Fruit fly (Drosophila melanogaster): ENCODE measurements around the gene CG3165.

The CG3165 gene

DNA sequence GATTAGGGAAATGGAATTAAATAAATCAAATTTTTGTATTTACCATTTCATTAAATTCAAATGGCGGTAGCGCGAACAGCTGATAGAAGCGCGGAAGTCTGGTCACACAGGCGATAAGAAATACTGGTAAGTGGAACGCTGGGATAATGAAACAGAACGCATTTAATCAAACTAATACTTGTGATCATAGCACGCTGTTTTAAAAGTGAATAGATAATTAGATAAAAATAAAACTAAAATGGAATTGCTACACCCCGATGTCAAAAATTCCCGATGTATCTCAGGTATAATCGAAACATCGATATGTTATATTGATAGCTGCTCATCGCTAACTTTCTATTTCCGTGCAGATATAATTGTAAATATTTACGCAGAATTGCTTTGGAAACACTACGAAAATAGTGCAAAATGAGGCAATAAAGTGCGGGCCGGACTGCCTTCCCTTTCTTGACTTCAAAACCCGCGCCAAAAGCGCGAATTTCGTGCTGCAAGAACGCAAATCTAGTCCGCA, 15.8 kb downstream of the CG3165 start, which contains the start of the genes okr and CG3558:
Gene okr (minus strand): TSS at position 96 of the 511 bp plus-strand sequence.
Gene CG3558 (plus strand): TSS at position 207 of the 511 bp plus-strand sequence.
- TF ChIP-seq Hr78 (GFP tag; optimal IDR thresholded peaks at IDR 0.05) = no peak
- TF ChIP-seq ey (GFP tag; optimal IDR thresholded peaks at IDR 0.05) = no peak
- TF ChIP-seq CG9705 (GFP tag; optimal IDR thresholded peaks at IDR 0.05) = peak; percentile 1
- no peak for TF ChIP-seq CrebA (GFP tag; optimal IDR thresholded peaks at IDR 0.05; ENCODE audit: borderline replicate concordance)
- TF ChIP-seq Abd-B (GFP tag; optimal IDR thresholded peaks at IDR 0.05) = no peak
- no peak for TF ChIP-seq Dfd (GFP tag; optimal IDR thresholded peaks at IDR 0.05)
- TF ChIP-seq Mio (GFP tag; optimal IDR thresholded peaks at IDR 0.05) = no peak
- TF ChIP-seq Myc (optimal IDR thresholded peaks at IDR 0.05) = peak; percentile 16
- peak; percentile 2 for TF ChIP-seq sv (GFP tag; optimal IDR thresholded peaks at IDR 0.05)
- TF ChIP-seq lola (GFP tag; optimal IDR thresholded peaks at IDR 0.05) = no peak
- TF ChIP-seq psq (GFP tag; optimal IDR thresholded peaks at IDR 0.05) = no peak
- TF ChIP-seq rgr (GFP tag; optimal IDR thresholded peaks at IDR 0.05) = no peak
- no peak for TF ChIP-seq Sp1 (GFP tag; optimal IDR thresholded peaks at IDR 0.05)
- TF ChIP-seq pan (optimal IDR thresholded peaks at IDR 0.05) = no peak
- TF ChIP-seq Rel (GFP tag; optimal IDR thresholded peaks at IDR 0.05) = no peak
- TF ChIP-seq Rel (tag; optimal IDR thresholded peaks at IDR 0.05) = peak; percentile 2
- TF ChIP-seq foxo (GFP tag; optimal IDR thresholded peaks at IDR 0.05) = no peak
- TF ChIP-seq sage (GFP tag; optimal IDR thresholded peaks at IDR 0.05) = no peak

DNA sequence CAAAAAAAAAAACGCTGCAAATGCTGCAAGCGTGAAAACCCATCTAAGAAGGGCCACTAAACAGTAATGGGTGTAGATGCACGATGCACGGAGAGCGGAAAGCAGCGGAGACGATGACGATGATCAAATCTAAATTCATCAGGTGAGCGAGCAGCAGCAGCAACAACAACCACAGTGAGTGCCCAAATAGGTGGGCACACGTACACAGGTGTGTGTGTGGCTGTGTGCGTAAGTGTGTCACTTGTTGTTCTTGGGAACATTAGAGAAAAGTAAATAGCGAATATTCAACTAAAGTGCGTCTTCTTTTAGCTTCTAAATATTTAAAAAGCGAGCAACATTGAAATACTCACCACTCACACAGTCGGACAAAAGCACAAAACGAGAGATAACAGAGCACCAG, 16.3 kb downstream of the CG3165 start:
- no peak for TF ChIP-seq Hr78 (GFP tag; optimal IDR thresholded peaks at IDR 0.05)
- TF ChIP-seq foxo (GFP tag; optimal IDR thresholded peaks at IDR 0.05) = no peak
- TF ChIP-seq fru (GFP tag; optimal IDR thresholded peaks at IDR 0.05) = no peak
- TF ChIP-seq br (GFP tag; optimal IDR thresholded peaks at IDR 0.05) = no peak
- TF ChIP-seq HLH106 (tag; optimal IDR thresholded peaks at IDR 0.05) = no peak
- TF ChIP-seq Dif (GFP tag; optimal IDR thresholded peaks at IDR 0.05; ENCODE audit: partially characterized antibody) = no peak

dm6 chr2L:2993702-2994101, 16.8 kb downstream of the CG3165 start:
- TF ChIP-seq N (GFP tag; optimal IDR thresholded peaks at IDR 0.05) = no peak

DNA sequence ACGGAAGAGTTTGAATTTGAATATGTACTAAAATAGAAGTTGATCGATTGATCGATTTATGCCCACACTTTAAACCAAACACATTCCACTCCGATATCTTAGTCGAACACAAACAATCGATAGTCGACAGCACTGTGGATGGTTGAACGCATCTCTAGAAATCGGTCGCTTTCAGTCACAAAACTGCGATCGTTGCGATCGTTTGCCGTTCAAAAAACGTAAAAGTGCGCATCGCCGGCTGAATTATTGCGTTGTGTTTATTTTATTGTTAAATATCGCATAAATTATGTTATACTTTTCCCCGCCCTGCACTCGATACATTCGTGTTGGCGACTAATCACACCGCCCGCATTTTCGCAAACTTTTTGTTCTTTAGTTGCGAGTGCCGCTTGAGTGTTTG, 22.2 kb downstream of the CG3165 start, which contains the start of gene Ccdc85:
Gene Ccdc85 (plus strand): TSS at position 174 of the 400 bp plus-strand sequence.
- peak in 1 of 2 experiments; percentile 3 for TF ChIP-seq dl (GFP tag; optimal IDR thresholded peaks at IDR 0.05; ENCODE audit: insufficient read depth in 1 of 2, partially characterized antibody in 2 of 2)
- TF ChIP-seq HLH106 (tag; optimal IDR thresholded peaks at IDR 0.05) = no peak
- TF ChIP-seq Hr83 (GFP tag; optimal IDR thresholded peaks at IDR 0.05; ENCODE audit: poor library complexity, severe bottlenecking) = no peak
- no peak for TF ChIP-seq fru (GFP tag; optimal IDR thresholded peaks at IDR 0.05)
- TF ChIP-seq ey (GFP tag; optimal IDR thresholded peaks at IDR 0.05) = no peak
- TF ChIP-seq OdsH (GFP tag; optimal IDR thresholded peaks at IDR 0.05) = no peak
- no peak for TF ChIP-seq Mio (GFP tag; optimal IDR thresholded peaks at IDR 0.05)
- no peak for TF ChIP-seq Rel (GFP tag; optimal IDR thresholded peaks at IDR 0.05)
- peak; percentile 39 for TF ChIP-seq Rel (tag; optimal IDR thresholded peaks at IDR 0.05)
- no peak for TF ChIP-seq jim (GFP tag; optimal IDR thresholded peaks at IDR 0.05)
- TF ChIP-seq h (GFP tag; optimal IDR thresholded peaks at IDR 0.05) = peak; percentile 6
- no peak for TF ChIP-seq sage (GFP tag; optimal IDR thresholded peaks at IDR 0.05)
- no peak for TF ChIP-seq CG32264 (GFP tag; optimal IDR thresholded peaks at IDR 0.05)
- no peak for TF ChIP-seq tai (GFP tag; optimal IDR thresholded peaks at IDR 0.05)
- peak in 1 of 2 experiments; percentile 50 for TF ChIP-seq foxo (GFP tag; optimal IDR thresholded peaks at IDR 0.05)
- no peak for TF ChIP-seq N (GFP tag; optimal IDR thresholded peaks at IDR 0.05)
- TF ChIP-seq sv (GFP tag; optimal IDR thresholded peaks at IDR 0.05) = no peak
- no peak for TF ChIP-seq woc (GFP tag; optimal IDR thresholded peaks at IDR 0.05)
- TF ChIP-seq dsf (GFP tag; optimal IDR thresholded peaks at IDR 0.05; ENCODE audit: borderline replicate concordance) = no peak
- no peak for TF ChIP-seq br (GFP tag; optimal IDR thresholded peaks at IDR 0.05)
- TF ChIP-seq Abd-B (GFP tag; optimal IDR thresholded peaks at IDR 0.05) = no peak
- TF ChIP-seq dmrt93B (GFP tag; optimal IDR thresholded peaks at IDR 0.05) = no peak
- TF ChIP-seq CrebA (GFP tag; optimal IDR thresholded peaks at IDR 0.05; ENCODE audit: borderline replicate concordance) = no peak
- TF ChIP-seq GATAd (GFP tag; optimal IDR thresholded peaks at IDR 0.05) = no peak
- no peak for TF ChIP-seq pan (optimal IDR thresholded peaks at IDR 0.05)
- no peak for TF ChIP-seq usp (GFP tag; optimal IDR thresholded peaks at IDR 0.05)
- TF ChIP-seq Vsx2 (GFP tag; optimal IDR thresholded peaks at IDR 0.05; ENCODE audit: partially characterized antibody) = peak; percentile 60
- no peak for TF ChIP-seq rgr (GFP tag; optimal IDR thresholded peaks at IDR 0.05)
- no peak for TF ChIP-seq Dfd (GFP tag; optimal IDR thresholded peaks at IDR 0.05)
- no peak for TF ChIP-seq lola (GFP tag; optimal IDR thresholded peaks at IDR 0.05)
- TF ChIP-seq Myc (optimal IDR thresholded peaks at IDR 0.05) = peak; percentile 40
- TF ChIP-seq Jra (GFP tag; optimal IDR thresholded peaks at IDR 0.05) = peak; percentile 28
- TF ChIP-seq Hnf4 (GFP tag; optimal IDR thresholded peaks at IDR 0.05) = no peak
- TF ChIP-seq psq (GFP tag; optimal IDR thresholded peaks at IDR 0.05) = no peak
- TF ChIP-seq brk (GFP tag; optimal IDR thresholded peaks at IDR 0.05) = no peak
- no peak for TF ChIP-seq CG9705 (GFP tag; optimal IDR thresholded peaks at IDR 0.05)
- TF ChIP-seq Dif (GFP tag; optimal IDR thresholded peaks at IDR 0.05; ENCODE audit: partially characterized antibody) = peak; percentile 75
- TF ChIP-seq Hr78 (GFP tag; optimal IDR thresholded peaks at IDR 0.05) = no peak

Data from whole organism, wandering third instar larva.